Fruit fly (Drosophila melanogaster) whole organism, embryonic: ENCODE results near the gene Pis.

Experiments
- B-H1 ChIP-seq: fragments of 200-800 bp; sonication (Bioruptor generic); IDR thresholded peaks from 3 replicates; pipeline ENCODE4 v1.3.6; 2022; ENCODE audit warnings: missing biosample characterization, missing genetic modification characterization
- Blimp-1 ChIP-seq: fragments of 200-800 bp; sonication (Bioruptor generic); optimal IDR thresholded peaks from 3 replicates; lab custom pipeline; 2018; ENCODE audit warnings: missing biosample characterization, missing genetic modification characterization, mild to moderate bottlenecking, moderate library complexity, missing genetic modification reagents
- Bteb2 ChIP-seq: fragments of 200-800 bp; sonication (Bioruptor generic); optimal IDR thresholded peaks from 2 replicates; lab custom pipeline; 2016; ENCODE audit warnings: missing biosample characterization, missing genetic modification characterization
- CG10959 ChIP-seq: fragments of 200-800 bp; sonication (Bioruptor generic); IDR thresholded peaks from 2 replicates; pipeline ENCODE4 v1.3.6; 2022; ENCODE audit warnings: missing biosample characterization, missing genetic modification characterization
- CG10979 ChIP-seq: fragments of 200-800 bp; sonication (Bioruptor generic); optimal IDR thresholded peaks from 2 replicates; lab custom pipeline; 2018; ENCODE audit warnings: missing biosample characterization, mild to moderate bottlenecking, missing genetic modification characterization, moderate library complexity
- CG11247 ChIP-seq: fragments of 200-800 bp; sonication (Bioruptor generic); IDR thresholded peaks from 2 replicates; pipeline ENCODE4 v1.3.6; 2022; ENCODE audit warnings: missing biosample characterization, missing genetic modification characterization
- CG11456 ChIP-seq: fragments of 200-800 bp; sonication (Bioruptor generic); IDR thresholded peaks from 3 replicates; pipeline ENCODE4 v1.3.6; 2022; ENCODE audit warnings: missing biosample characterization, missing genetic modification characterization
- CG17385 ChIP-seq: fragments of 200-800 bp; sonication (Bioruptor generic); optimal IDR thresholded peaks from 3 replicates; lab custom pipeline; 2018; ENCODE audit warnings: missing biosample characterization, mild to moderate bottlenecking, missing genetic modification characterization
- CG2202 ChIP-seq: fragments of 200-800 bp; sonication (Bioruptor generic); optimal IDR thresholded peaks from 2 replicates; lab custom pipeline; 2018; ENCODE audit warnings: missing biosample characterization, mild to moderate bottlenecking, missing genetic modification characterization
- CG2875 ChIP-seq: fragments of 200-800 bp; sonication (Bioruptor generic); optimal IDR thresholded peaks from 2 replicates; lab custom pipeline; 2017; ENCODE audit warnings: missing biosample characterization, mild to moderate bottlenecking, missing genetic modification characterization, missing genetic modification reagents
- CG2889 ChIP-seq: fragments of 200-800 bp; sonication (Bioruptor generic); IDR thresholded peaks from 3 replicates; pipeline ENCODE4 v1.3.6; 2022; ENCODE audit warnings: missing biosample characterization, missing genetic modification characterization
- CG30020 ChIP-seq: fragments of 200-800 bp; optimal IDR thresholded peaks from 2 replicates; lab custom pipeline; 2019; ENCODE audit warnings: missing biosample characterization, mild to moderate bottlenecking, missing genetic modification characterization, moderate library complexity
- CG32772 ChIP-seq: fragments of 200-800 bp; sonication (Bioruptor generic); IDR thresholded peaks from 2 replicates; pipeline ENCODE4 v1.3.6; 2022; ENCODE audit warnings: missing biosample characterization, missing genetic modification characterization
- CG3726 ChIP-seq: fragments of 200-800 bp; sonication (Bioruptor generic); IDR thresholded peaks from 3 replicates; pipeline ENCODE4, ENCODE4 v1.3.6; 2022; ENCODE audit warnings: missing biosample characterization, missing genetic modification characterization
- CG3995 ChIP-seq: fragments of 200-800 bp; sonication (Bioruptor generic); optimal IDR thresholded peaks from 3 replicates; lab custom pipeline; 2016; ENCODE audit warnings: missing biosample characterization, missing genetic modification characterization
- CG4282 ChIP-seq: fragments of 200-800 bp; sonication (Bioruptor generic); optimal IDR thresholded peaks from 2 replicates; lab custom pipeline; 2016; ENCODE audit warnings: missing biosample characterization, missing genetic modification characterization
- CG4617 ChIP-seq: fragments of 200-800 bp; sonication (Bioruptor generic); optimal IDR thresholded peaks from 3 replicates; lab custom pipeline; 2016; ENCODE audit warnings: missing biosample characterization, missing genetic modification characterization, borderline replicate concordance
- CG7556 ChIP-seq: fragments of 200-800 bp; sonication (Bioruptor generic); optimal IDR thresholded peaks from 2 replicates; lab custom pipeline; 2017; ENCODE audit warnings: missing biosample characterization, mild to moderate bottlenecking, missing genetic modification characterization
- CG7786 ChIP-seq: fragments of 200-800 bp; sonication (Bioruptor generic); optimal IDR thresholded peaks from 2 replicates; lab custom pipeline; 2016; ENCODE audit warnings: missing biosample characterization, missing genetic modification characterization
- CkIIα-i1 ChIP-seq: fragments of 200-800 bp; sonication (Bioruptor generic); IDR thresholded peaks from 2 replicates; pipeline ENCODE4 v1.3.6; 2022; ENCODE audit warnings: missing biosample characterization, missing genetic modification characterization
- Dad ChIP-seq: fragments of 200-800 bp; sonication (Bioruptor generic); optimal IDR thresholded peaks from 3 replicates; lab custom pipeline; 2016; ENCODE audit warnings: missing biosample characterization, missing genetic modification characterization
- Dip3 ChIP-seq: fragments of 200-800 bp; sonication (Bioruptor generic); optimal IDR thresholded peaks from 3 replicates; lab custom pipeline; 2016; ENCODE audit warnings: missing biosample characterization, missing genetic modification characterization
- E2f2 ChIP-seq: fragments of 200-800 bp; sonication (Bioruptor generic); IDR thresholded peaks from 2 replicates; pipeline ENCODE4 v1.3.6; 2022; ENCODE audit warnings: missing biosample characterization, missing genetic modification characterization
- ERR ChIP-seq: fragments of 200-800 bp; sonication (Bioruptor generic); optimal IDR thresholded peaks from 2 replicates; lab custom pipeline; 2016; ENCODE audit warnings: missing biosample characterization, missing genetic modification characterization
- Gsc ChIP-seq: fragments of 200-800 bp; sonication (Bioruptor generic); IDR thresholded peaks from 2 replicates; pipeline ENCODE4 v1.3.6; 2022; ENCODE audit warnings: missing biosample characterization, missing genetic modification characterization
- HmgD ChIP-seq: fragments of 200-800 bp; sonication (Bioruptor generic); optimal IDR thresholded peaks from 3 replicates; lab custom pipeline; 2016; ENCODE audit warnings: missing biosample characterization, missing genetic modification characterization
- Hr39 ChIP-seq: fragments of >200 bp; optimal IDR thresholded peaks from 2 replicates; lab custom pipeline; 2017
- Kr ChIP-seq: fragments of 200-800 bp; sonication (Bioruptor generic); optimal IDR thresholded peaks from 2 replicates; lab custom pipeline; 2017; ENCODE audit warnings: missing biosample characterization, mild to moderate bottlenecking, missing genetic modification characterization
- Sox100B ChIP-seq: fragments of 200-800 bp; sonication (Bioruptor generic); optimal IDR thresholded peaks from 3 replicates; lab custom pipeline; 2018; ENCODE audit warnings: missing biosample characterization, mild to moderate bottlenecking, missing genetic modification characterization
- Xrp1 ChIP-seq: fragments of 200-800 bp; sonication (Bioruptor generic); IDR thresholded peaks from 2 replicates; pipeline ENCODE4 v1.3.6; 2022; ENCODE audit warnings: missing biosample characterization, missing genetic modification characterization
- ab ChIP-seq: fragments of 200-800 bp; sonication (Bioruptor generic); optimal IDR thresholded peaks from 2 replicates; lab custom pipeline; 2016; ENCODE audit warnings: missing biosample characterization, missing genetic modification characterization
- al ChIP-seq: fragments of 200-800 bp; sonication (Bioruptor generic); IDR thresholded peaks from 2 replicates; pipeline ENCODE4 v1.3.6; 2022; ENCODE audit warnings: missing biosample characterization, missing genetic modification characterization
- btn ChIP-seq: fragments of 200-800 bp; sonication (Bioruptor generic); optimal IDR thresholded peaks from 2 replicates; lab custom pipeline; 2016; ENCODE audit warnings: missing biosample characterization, missing genetic modification characterization
- exex ChIP-seq: fragments of 200-800 bp; sonication (Bioruptor generic); optimal IDR thresholded peaks from 4 replicates; lab custom pipeline; 2018; ENCODE audit warnings: missing biosample characterization, mild to moderate bottlenecking, missing genetic modification characterization, moderate library complexity
- fd96Cb ChIP-seq: fragments of 200-800 bp; sonication (Bioruptor generic); optimal IDR thresholded peaks from 2 replicates; lab custom pipeline; 2018; ENCODE audit warnings: missing biosample characterization, mild to moderate bottlenecking, missing genetic modification characterization, moderate library complexity
- gcm ChIP-seq: fragments of 200-800 bp; sonication (Bioruptor generic); optimal IDR thresholded peaks from 2 replicates; lab custom pipeline; 2019; ENCODE audit warnings: missing biosample characterization, mild to moderate bottlenecking, missing genetic modification characterization, moderate library complexity
- gcm2 ChIP-seq: fragments of 200-800 bp; sonication (Bioruptor generic); optimal IDR thresholded peaks from 2 replicates; lab custom pipeline; 2016; ENCODE audit warnings: missing biosample characterization, missing genetic modification characterization
- grn ChIP-seq: fragments of 200-800 bp; sonication (Bioruptor generic); optimal IDR thresholded peaks from 3 replicates; lab custom pipeline; 2017; ENCODE audit warnings: missing biosample characterization, missing genetic modification characterization
- gro ChIP-seq: fragments of 200-800 bp; sonication (Bioruptor generic); optimal IDR thresholded peaks from 2 replicates; lab custom pipeline; 2016; ENCODE audit warnings: missing biosample characterization, missing genetic modification characterization
- mam ChIP-seq: fragments of 200-800 bp; sonication (Bioruptor generic); optimal IDR thresholded peaks from 3 replicates; lab custom pipeline; 2016; ENCODE audit warnings: missing biosample characterization, missing genetic modification characterization
- mirr ChIP-seq: fragments of 200-800 bp; sonication (Bioruptor generic); optimal IDR thresholded peaks from 3 replicates; lab custom pipeline; 2018; ENCODE audit warnings: missing biosample characterization, mild to moderate bottlenecking, missing genetic modification characterization
- otp ChIP-seq: fragments of 200-800 bp; sonication (Bioruptor generic); IDR thresholded peaks from 3 replicates; pipeline ENCODE4, ENCODE4 v1.3.6; 2022; ENCODE audit warnings: missing biosample characterization, missing genetic modification characterization
- p53 ChIP-seq: fragments of 200-800 bp; sonication (Bioruptor generic); optimal IDR thresholded peaks from 2 replicates; lab custom pipeline; 2016; ENCODE audit warnings: missing biosample characterization, missing genetic modification characterization
- sens ChIP-seq: fragments of 200-800 bp; sonication (Bioruptor generic); peaks from one replicate; lab custom pipeline; 2016; ENCODE audit warnings: missing biosample characterization, missing genetic modification characterization
- slbo ChIP-seq: fragments of 200-800 bp; sonication (Bioruptor generic); IDR thresholded peaks from 2 replicates; pipeline ENCODE4 v1.3.6; 2022; ENCODE audit warnings: missing biosample characterization, missing genetic modification characterization
- sr ChIP-seq: fragments of 200-800 bp; sonication (Bioruptor generic); IDR thresholded peaks from 3 replicates; pipeline ENCODE4 v1.3.6; 2022; ENCODE audit warnings: missing biosample characterization, missing genetic modification characterization
- ssp ChIP-seq: fragments of 200-800 bp; sonication (Bioruptor generic); IDR thresholded peaks from 2 replicates; pipeline ENCODE4 v1.3.6; 2022; ENCODE audit warnings: missing biosample characterization, missing genetic modification characterization
- sug ChIP-seq: fragments of 200-800 bp; optimal IDR thresholded peaks from 2 replicates; lab custom pipeline; 2019; ENCODE audit warnings: missing biosample characterization, mild to moderate bottlenecking, missing genetic modification characterization, moderate library complexity
- tap ChIP-seq: fragments of 200-800 bp; optimal IDR thresholded peaks from 3 replicates; lab custom pipeline; 2019; ENCODE audit warnings: missing biosample characterization, mild to moderate bottlenecking, missing genetic modification characterization, moderate library complexity
- tll ChIP-seq, 2 experiments: fragments of 200-800 bp in 1 of 2; fragments of >200 bp in 1 of 2; sonication (Bioruptor generic) in 1 of 2; optimal IDR thresholded peaks; 2 replicates each; lab custom pipeline; 2017 to 2019; ENCODE audit warnings: missing biosample characterization in 2 of 2, missing genetic modification characterization in 2 of 2, mild to moderate bottlenecking in 1 of 2, moderate library complexity in 1 of 2
- wdn ChIP-seq: fragments of 200-800 bp; sonication (Bioruptor generic); IDR thresholded peaks from 2 replicates; pipeline ENCODE4 v1.3.6; 2022; ENCODE audit warnings: missing biosample characterization, missing genetic modification characterization
- zf30C ChIP-seq: fragments of 200-800 bp; sonication (Bioruptor generic); optimal IDR thresholded peaks from 3 replicates; lab custom pipeline; 2018; ENCODE audit warnings: missing biosample characterization, mild to moderate bottlenecking, missing genetic modification characterization

Pis gene

DNA sequence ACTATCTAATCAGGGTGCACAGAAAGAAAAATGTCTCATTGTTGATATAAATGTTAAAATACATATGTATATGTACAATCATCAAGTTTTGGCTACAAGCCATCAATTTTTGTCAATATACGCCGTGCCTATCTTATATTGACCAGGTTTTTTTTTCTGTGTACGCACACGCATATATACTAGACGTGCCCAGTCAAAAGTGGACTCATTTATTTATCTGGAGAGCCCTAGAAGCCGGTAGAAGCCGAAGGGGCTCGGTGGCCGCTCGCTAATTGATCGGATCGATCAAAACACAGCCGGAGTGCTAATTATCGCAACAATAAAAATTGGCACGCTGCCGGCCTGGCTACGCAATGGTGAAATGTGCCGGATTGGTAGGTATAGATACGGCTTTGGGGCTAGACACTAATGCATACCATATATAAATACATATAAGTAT, 36.7 kb upstream of the Pis start (continued):
- TF ChIP-seq Sox100B (no peak), B-H1 (peak; percentile 69), CG30020 (tag; lab: Kevin White, UChicago) (no peak), CG2889 (GFP tag; lab: Robert Waterston, UW) (peak; percentile 59; the same call in 1 of the 3 replicates), p53 (no peak), tll (GFP tag; optimal IDR thresholded peaks at IDR 0.05; lab: Kevin White, UChicago) (no peak), otp (GFP tag; lab: Robert Waterston, UW) (peak; percentile 62; the same call in 1 of the 3 replicates), CG2202 (tag; lab: Kevin White, UChicago) (no peak), gro (GFP tag; lab: Kevin White, UChicago) (peak; percentile 87), CG32772 (peak; percentile 69), slbo (GFP tag; lab: Robert Waterston, UW) (peak; percentile 91), tap (tag; lab: Kevin White, UChicago) (no peak), fd96Cb (tag; lab: Kevin White, UChicago) (peak; percentile 55), HmgD (no peak), ssp (GFP tag; lab: Robert Waterston, UW) (peak; percentile 47), mirr (peak; percentile 77), Xrp1 (peak; percentile 68), CG17385 (peak; percentile 68), CG11456 (GFP tag; lab: Robert Waterston, UW) (peak; percentile 82), CG11247 (peak; percentile 64), zf30C (peak; percentile 90), E2f2 (GFP tag; lab: Robert Waterston, UW) (peak; percentile 36; the same call in 1 of the 2 replicates), gcm (GFP tag; lab: Kevin White, UChicago) (peak; percentile 45), CG4282 (GFP tag; lab: Kevin White, UChicago) (no peak), Kr (GFP tag; lab: Kevin White, UChicago) (no peak), btn (GFP tag; lab: Kevin White, UChicago) (no peak), mam (GFP tag; lab: Kevin White, UChicago) (peak; percentile 69), ab (peak; percentile 4), CG7786 (GFP tag; lab: Kevin White, UChicago) (peak; percentile 66), grn (GFP tag; lab: Kevin White, UChicago) (peak; percentile 35), CG7556 (GFP tag; lab: Kevin White, UChicago) (peak; percentile 66), CG10979 (peak; percentile 50), CkIIα-i1 (no peak), exex (tag; lab: Kevin White, UChicago) (peak; percentile 99), wdn (peak; percentile 69), Hr39 (lab: Kevin White, UChicago) (no peak), CG2875 (GFP tag; lab: Kevin White, UChicago) (peak; percentile 1), gcm2 (peak; percentile 45), sug (tag; lab: Kevin White, UChicago) (peak; percentile 54), Dip3 (peak; percentile 57), Blimp-1 (GFP tag; lab: Kevin White, UChicago) (peak; percentile 48), CG10959 (GFP tag; lab: Robert Waterston, UW) (peak; percentile 46; the same call in 1 of the 2 replicates), Gsc (GFP tag; lab: Robert Waterston, UW) (0 out of 2 replicates have a peak, but pooled peaks have one; percentile 30), Dad (peak; percentile 31), sens (GFP tag; lab: Kevin White, UChicago) (peak; percentile 91), Bteb2 (peak; percentile 52), ERR (GFP tag; lab: Kevin White, UChicago) (peak; percentile 26), CG3726 (0 out of 3 replicates have a peak, but pooled peaks have one; percentile 13), CG4617 (GFP tag; lab: Kevin White, UChicago) (no peak), CG3995 (GFP tag; lab: Kevin White, UChicago) (peak; percentile 14), sr (no peak), al (GFP tag; lab: Robert Waterston, UW) (peak; percentile 66; the same call in 1 of the 2 replicates)
